Worm (Caenorhabditis elegans): Measurements from ENCODE around the gene erd-2.2.

Gene erd-2.2

ce11 chrIII:5876140-5876675 is 30.6 kb upstream of the erd-2.2 start, which contains the start of gene aldo-2 (continued):
- TF ChIP-seq mes-2 (tag; optimal IDR thresholded peaks at IDR 0.05; ENCODE audit: poor library complexity, severe bottlenecking) (peak; percentile 12), lin-15B (tag; optimal IDR thresholded peaks at IDR 0.05) (no peak), zip-2 (tag; optimal IDR thresholded peaks at IDR 0.05) (no peak), spr-3 (GFP tag; optimal IDR thresholded peaks at IDR 0.05) (no peak), dmd-9 (GFP tag; IDR thresholded peaks at IDR 0.05) (no peak), T20F7.1 (GFP tag; optimal IDR thresholded peaks at IDR 0.05) (no peak), mdt-29 (GFP tag; IDR thresholded peaks at IDR 0.05) (no peak), aha-1 (tag) (no peak), unc-130 (GFP tag; optimal IDR thresholded peaks at IDR 0.05) (peak; percentile 63), mxl-2 (GFP tag; conservative IDR thresholded peaks at IDR 0.05) (no peak), nhr-11 (tag; optimal IDR thresholded peaks at IDR 0.05) (no peak), pha-4 (GFP tag; IDR thresholded peaks at IDR 0.05) (no peak), pha-4 (tag; optimal IDR thresholded peaks at IDR 0.05) (no peak), Y48G9A.11 (GFP tag; IDR thresholded peaks at IDR 0.05) (peak; percentile 37; the same call in 1 of the 2 replicates), gei-8 (GFP tag; optimal IDR thresholded peaks at IDR 0.05) (no peak), skn-1 (tag; optimal IDR thresholded peaks at IDR 0.05) (no peak), Y75B8A.6 (GFP tag; IDR thresholded peaks at IDR 0.05) (no peak), Y5F2A.4 (GFP tag; optimal IDR thresholded peaks at IDR 0.05) (no peak), set-16 (GFP tag; IDR thresholded peaks at IDR 0.05) (no peak), hif-1 (tag; optimal IDR thresholded peaks at IDR 0.05) (peak in 1 of 2 experiments; percentile 56), unc-39 (tag; optimal IDR thresholded peaks at IDR 0.05) (no peak), T26A8.4 (GFP tag; IDR thresholded peaks at IDR 0.05) (no peak), saeg-2 (GFP tag; IDR thresholded peaks at IDR 0.05) (no peak), fos-1 (tag; optimal IDR thresholded peaks at IDR 0.05) (no peak), lin-39 (tag; optimal IDR thresholded peaks at IDR 0.05) (no peak), F49E8.2 (tag; optimal IDR thresholded peaks at IDR 0.05; ENCODE audit: borderline replicate concordance) (no peak), nhr-77 (tag; optimal IDR thresholded peaks at IDR 0.05) (no peak), dmd-6 (GFP tag; IDR thresholded peaks at IDR 0.05) (peak; percentile 13; the same call in 1 of the 2 replicates), lin-13 (GFP tag; optimal IDR thresholded peaks at IDR 0.05) (peak; percentile 32), lin-38 (GFP tag; IDR thresholded peaks at IDR 0.05) (peak; percentile 76)

DNA sequence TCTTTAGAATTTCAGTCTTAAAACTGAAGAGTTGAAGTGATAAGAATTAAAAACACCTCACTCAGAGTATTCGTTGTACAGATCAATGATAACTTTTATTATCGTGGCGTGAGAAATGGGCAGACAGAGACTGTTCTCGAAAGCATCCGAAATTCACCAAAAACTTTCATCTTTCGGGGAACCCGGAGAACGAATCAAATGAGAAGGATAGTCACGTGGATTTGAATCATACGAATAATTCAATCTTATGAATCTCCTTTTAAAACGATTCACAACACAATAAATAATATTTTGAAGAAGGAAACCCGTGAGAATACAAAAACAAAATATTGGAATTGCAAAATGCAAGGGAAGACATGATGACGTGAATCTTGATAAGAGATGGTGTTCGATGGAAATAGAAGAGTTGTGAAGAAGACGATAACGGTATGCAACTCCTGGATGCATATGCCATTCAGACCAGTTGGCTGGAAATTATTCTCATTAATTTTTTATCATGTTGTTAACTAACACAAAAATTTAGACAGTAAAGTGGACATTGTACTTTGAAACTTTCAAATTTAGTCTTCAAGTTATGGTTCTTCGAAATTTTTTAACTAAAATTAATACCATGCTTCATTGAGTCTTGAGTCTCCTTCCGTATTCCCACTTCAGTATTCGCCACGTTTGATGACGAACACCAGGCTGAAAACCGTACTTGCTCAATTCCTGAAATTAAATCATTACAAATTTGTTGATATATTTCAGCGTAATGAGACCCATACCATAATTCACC is 29.8 kb upstream of the erd-2.2 start:
- no peak for TF ChIP-seq ceh-62 (tag; optimal IDR thresholded peaks at IDR 0.05)
- TF ChIP-seq ces-1 (GFP tag; optimal IDR thresholded peaks at IDR 0.05): no peak
- TF ChIP-seq unc-62 (GFP tag; optimal IDR thresholded peaks at IDR 0.05 in 1 of 2): peak in 1 of 2 experiments; percentile 72
- TF ChIP-seq unc-62 (tag; optimal IDR thresholded peaks at IDR 0.05): no peak
- TF ChIP-seq hlh-30 (tag; optimal IDR thresholded peaks at IDR 0.05; ENCODE audit: insufficient read depth): peak; percentile 83
- TF ChIP-seq F44E2.7 (GFP tag; IDR thresholded peaks at IDR 0.05): no peak
- TF ChIP-seq nhr-25 (tag; optimal IDR thresholded peaks at IDR 0.05; ENCODE audit: borderline replicate concordance, insufficient read depth): no peak
- no peak for TF ChIP-seq daf-16 (GFP tag; optimal IDR thresholded peaks at IDR 0.05)
- TF ChIP-seq daf-16 (tag; optimal IDR thresholded peaks at IDR 0.05): peak; percentile 61
- peak; percentile 65 for TF ChIP-seq hlh-11 (tag; optimal IDR thresholded peaks at IDR 0.05)
- peak; percentile 34 for TF ChIP-seq mep-1 (tag; optimal IDR thresholded peaks at IDR 0.05)
- TF ChIP-seq dmd-8 (GFP tag; IDR thresholded peaks at IDR 0.05): no peak
- peak; percentile 80 for TF ChIP-seq dve-1 (tag; optimal IDR thresholded peaks at IDR 0.05; ENCODE audit: insufficient read depth)
- peak; percentile 96 for TF ChIP-seq mdt-29 (GFP tag; IDR thresholded peaks at IDR 0.05)
- peak; percentile 78 for TF ChIP-seq aha-1 (tag)
- TF ChIP-seq Y75B8A.6 (GFP tag; IDR thresholded peaks at IDR 0.05): no peak
- peak; percentile 57 for TF ChIP-seq dmd-6 (GFP tag; IDR thresholded peaks at IDR 0.05)
- peak; percentile 57 for TF ChIP-seq nhr-28 (tag; optimal IDR thresholded peaks at IDR 0.05)
- 0 out of 2 replicates have a peak, but pooled peaks have one; percentile 12 for TF ChIP-seq hmg-1.1 (GFP tag; IDR thresholded peaks at IDR 0.05)
- 0 out of 2 replicates have a peak, but pooled peaks have one; percentile 18 for TF ChIP-seq php-3 (GFP tag; IDR thresholded peaks at IDR 0.05)
- no peak for TF ChIP-seq ama-1 (optimal IDR thresholded peaks at IDR 0.05)

All from whole organism, L4 larva.